Worm (Caenorhabditis elegans) whole organism, young adult: ENCODE results near the gene moa-1.

Experiments
- D2030.7 ChIP-seq: fragments of 200-800 bp; sonication (Bioruptor generic); IDR thresholded peaks from 2 replicates; pipeline ENCODE4 v1.3.6; 2022; ENCODE audit warnings: missing genetic modification reagents, missing genetic modification characterization, missing compliant biosample characterization
- F49E8.2 ChIP-seq: sonication (generic microtip); optimal IDR thresholded peaks from 3 replicates; lab custom pipeline; 2017; ENCODE audit warnings: missing genetic modification characterization, mild to moderate bottlenecking, missing compliant biosample characterization, antibody characterized with exemption, moderate library complexity; ENCODE audit not compliant: insufficient read depth
- F52B5.7 ChIP-seq: sonication (generic microtip); optimal IDR thresholded peaks from 2 replicates; lab custom pipeline; 2016; ENCODE audit warnings: mild to moderate bottlenecking, missing genetic modification characterization, missing compliant biosample characterization
- F57A8.1 ChIP-seq: fragments of 200-800 bp; sonication (Bioruptor generic); optimal IDR thresholded peaks from 2 replicates; lab custom pipeline; 2018; ENCODE audit warnings: mild to moderate bottlenecking, missing genetic modification characterization, moderate library complexity, missing compliant biosample characterization
- athp-1 ChIP-seq: sonication (generic microtip); optimal IDR thresholded peaks from 2 replicates; lab custom pipeline; 2017; ENCODE audit warnings: mild to moderate bottlenecking, missing genetic modification characterization, missing compliant biosample characterization
- bed-2 ChIP-seq: fragments of 200-800 bp; sonication (Bioruptor generic); IDR thresholded peaks from 2 replicates; pipeline ENCODE4 v1.3.6; 2022; ENCODE audit warnings: missing genetic modification reagents, missing genetic modification characterization, missing compliant biosample characterization
- ceh-58 ChIP-seq: fragments of 200-800 bp; sonication (Bioruptor generic); IDR thresholded peaks from 2 replicates; pipeline ENCODE4 v1.3.6; 2022; ENCODE audit warnings: missing genetic modification characterization, missing compliant biosample characterization
- chd-7 ChIP-seq: sonication (generic microtip); optimal IDR thresholded peaks from 2 replicates; lab custom pipeline; 2016; ENCODE audit warnings: mild to moderate bottlenecking, missing genetic modification characterization, moderate library complexity, missing compliant biosample characterization
- hrde-1 ChIP-seq: sonication (generic microtip); optimal IDR thresholded peaks from 2 replicates; lab custom pipeline; 2016; ENCODE audit warnings: missing genetic modification characterization, mild to moderate bottlenecking, missing compliant biosample characterization, moderate library complexity, missing genotype, missing genetic modification reagents, borderline replicate concordance
- nfya-1 ChIP-seq: sonication (generic microtip); optimal IDR thresholded peaks from 2 replicates; lab custom pipeline; 2017; ENCODE audit warnings: antibody characterized with exemption, missing compliant biosample characterization, missing genetic modification characterization, borderline replicate concordance; ENCODE audit not compliant: insufficient read depth
- nhr-90 ChIP-seq: sonication (generic microtip); optimal IDR thresholded peaks from 2 replicates; lab custom pipeline; 2016; ENCODE audit warnings: missing genotype, mild to moderate bottlenecking, missing genetic modification characterization, missing compliant biosample characterization
- unc-62 ChIP-seq: fragments of 150-350 bp; optimal IDR thresholded peaks from 2 replicates; lab custom pipeline; 2014; ENCODE audit warnings: missing biosample characterization, missing genetic modification reagents, missing genetic modification characterization
- zfh-2 ChIP-seq: fragments of 200-800 bp; sonication (Bioruptor generic); conservative IDR thresholded peaks from 2 replicates; pipeline ENCODE4 v1.3.6; 2022; ENCODE audit warnings: missing genetic modification reagents, missing genetic modification characterization, missing compliant biosample characterization

ce11 chrIII:2008334-2008733 lies 38.6 kb upstream of the moa-1 start:
- TF ChIP-seq ceh-58 (GFP tag; lab: Robert Waterston, UW), result no peak
- TF ChIP-seq F52B5.7 (tag; lab: Kevin White, UChicago), result no peak
- TF ChIP-seq D2030.7 (GFP tag; lab: Robert Waterston, UW), result no peak
- no peak for TF ChIP-seq chd-7 (tag; lab: Kevin White, UChicago)
- TF ChIP-seq nfya-1, result no peak
- no peak for TF ChIP-seq athp-1 (tag; lab: Kevin White, UChicago)
- TF ChIP-seq bed-2, result no peak
- no peak for TF ChIP-seq nhr-90
- no peak for TF ChIP-seq F57A8.1 (GFP tag; lab: Kevin White, UChicago)
- no peak for TF ChIP-seq F49E8.2
- TF ChIP-seq zfh-2, result peak; percentile 67
- TF ChIP-seq unc-62 (GFP tag; lab: Kevin White, UChicago), result no peak
- TF ChIP-seq hrde-1, result no peak
